Worm (Caenorhabditis elegans) whole organism, late embryonic: ENCODE data around the gene fcmt-1.

Experiments
- ceh-2 ChIP-seq: sonication (generic microtip); optimal IDR thresholded peaks from 2 replicates; lab custom pipeline; 2016; ENCODE audit warnings: missing genotype, missing genetic modification characterization, missing compliant biosample characterization
- dve-1 ChIP-seq: sonication (generic microtip); optimal IDR thresholded peaks from 2 replicates; lab custom pipeline; 2017; ENCODE audit warnings: antibody characterized with exemption, mild to moderate bottlenecking, missing genetic modification characterization, missing compliant biosample characterization
- elt-4 ChIP-seq: sonication (generic microtip); optimal IDR thresholded peaks from 2 replicates; lab custom pipeline; 2016; ENCODE audit warnings: missing genetic modification characterization, missing compliant biosample characterization
- hlh-8 ChIP-seq: sonication (generic microtip); optimal IDR thresholded peaks from 2 replicates; lab custom pipeline; 2016; ENCODE audit warnings: missing genotype, missing genetic modification characterization, missing compliant biosample characterization
- unc-3 ChIP-seq, 2 experiments: fragments of 200-800 bp in 1 of 2; sonication (Bioruptor generic) in 1 of 2; sonication (generic microtip) in 1 of 2; conservative IDR thresholded peaks in 1 of 2; optimal IDR thresholded peaks in 1 of 2; 2 replicates each; pipeline versions ENCODE4 v1.3.6 to Lab custom; 2016 to 2022; ENCODE audit warnings: missing compliant biosample characterization in 2 of 2, missing genetic modification characterization in 2 of 2, missing genetic modification reagents in 1 of 2
- unc-42 ChIP-seq: sonication (generic microtip); optimal IDR thresholded peaks from 2 replicates; lab custom pipeline; 2016; ENCODE audit warnings: missing genotype, missing genetic modification characterization, missing compliant biosample characterization

- peak; percentile 84 for TF ChIP-seq unc-42 (tag; lab: Kevin White, UChicago)
- peak; percentile 79 for TF ChIP-seq elt-4
- TF ChIP-seq ceh-2 (tag; lab: Kevin White, UChicago), result peak; percentile 55
- TF ChIP-seq hlh-8, result peak; percentile 74
- peak; percentile 77 for TF ChIP-seq dve-1 (tag; lab: Kevin White, UChicago)
- TF ChIP-seq unc-3 (GFP tag; conservative IDR thresholded peaks at IDR 0.05; lab: Robert Waterston, UW), result no peak
- TF ChIP-seq unc-3 (tag; optimal IDR thresholded peaks at IDR 0.05; lab: Kevin White, UChicago), result peak; percentile 70
These were observed 40.3 kb upstream of the fcmt-1 start for ce11 chrII:11749490-11750172.
